Worm (Caenorhabditis elegans) whole organism, early embryonic: ENCODE measurements around the gene fbxa-35.
"Not testable (repeated sequence)": the region's sequence is repeated elsewhere in the genome, so short reads cannot be mapped to it uniquely, and the experiment has no call there.

Experiments
- B0310.2 ChIP-seq: sonication (generic microtip); optimal IDR thresholded peaks from 2 replicates; lab custom pipeline; 2016; ENCODE audit warnings: mild to moderate bottlenecking, missing genetic modification characterization, missing compliant biosample characterization
- F13C5.2 ChIP-seq: sonication (generic microtip); optimal IDR thresholded peaks from 2 replicates; lab custom pipeline; 2017; ENCODE audit warnings: mild to moderate bottlenecking, missing genetic modification characterization, inconsistent platforms, missing compliant biosample characterization
- aly-1 ChIP-seq: sonication (generic microtip); optimal IDR thresholded peaks from 2 replicates; lab custom pipeline; 2016; ENCODE audit warnings: missing genetic modification characterization, missing compliant biosample characterization
- ama-1 ChIP-seq: fragments of 150-350 bp; optimal IDR thresholded peaks from 2 replicates; lab custom pipeline; 2014
- ceh-13 ChIP-seq: fragments of 200-800 bp; sonication (Bioruptor generic); optimal IDR thresholded peaks from 2 replicates; lab custom pipeline; 2018; ENCODE audit warnings: mild to moderate bottlenecking, missing genetic modification characterization, missing compliant biosample characterization
- ceh-36 ChIP-seq: sonication (generic microtip); optimal IDR thresholded peaks from 2 replicates; lab custom pipeline; 2016; ENCODE audit warnings: missing genetic modification characterization, inconsistent platforms, missing compliant biosample characterization
- ets-7 ChIP-seq: sonication (generic microtip); optimal IDR thresholded peaks from 2 replicates; lab custom pipeline; 2016; ENCODE audit warnings: missing genotype, missing genetic modification characterization, missing compliant biosample characterization
- flt-1 ChIP-seq: fragments of 200-800 bp; sonication (Bioruptor generic); IDR thresholded peaks from 2 replicates; pipeline ENCODE4 v1.3.6; 2022; ENCODE audit warnings: missing genetic modification characterization, missing compliant biosample characterization
- hmbx-1 ChIP-seq: sonication (generic microtip); optimal IDR thresholded peaks from 2 replicates; lab custom pipeline; 2016; ENCODE audit warnings: mild to moderate bottlenecking, missing genetic modification characterization, missing compliant biosample characterization
- hmg-4 ChIP-seq: fragments of 200-800 bp; sonication (Bioruptor generic); optimal IDR thresholded peaks from 2 replicates; lab custom pipeline; 2018; ENCODE audit warnings: mild to moderate bottlenecking, missing genetic modification characterization, missing compliant biosample characterization
- hnd-1 ChIP-seq: sonication (generic microtip); optimal IDR thresholded peaks from 2 replicates; lab custom pipeline; 2016; ENCODE audit warnings: missing genetic modification characterization, missing compliant biosample characterization
- pes-1 ChIP-seq: fragments of 200-800 bp; sonication (Bioruptor generic); IDR thresholded peaks from 2 replicates; pipeline ENCODE4 v1.3.6; 2022; ENCODE audit warnings: missing genetic modification reagents, missing genetic modification characterization, missing compliant biosample characterization
- scrt-1 ChIP-seq: fragments of 200-800 bp; sonication (Bioruptor generic); IDR thresholded peaks from 2 replicates; pipeline ENCODE4 v1.3.6; 2022; ENCODE audit warnings: missing genetic modification characterization, missing compliant biosample characterization
- sea-1 ChIP-seq: fragments of 200-800 bp; sonication (Bioruptor generic); conservative IDR thresholded peaks from 2 replicates; pipeline ENCODE4 v1.3.6; 2022; ENCODE audit warnings: missing genetic modification characterization, missing compliant biosample characterization
- tbx-11 ChIP-seq: fragments of 200-800 bp; sonication (Bioruptor generic); IDR thresholded peaks from 2 replicates; pipeline ENCODE4 v1.3.6; 2022; ENCODE audit warnings: missing genetic modification characterization, missing compliant biosample characterization
- tbx-37 ChIP-seq: fragments of 200-800 bp; sonication (Bioruptor generic); conservative IDR thresholded peaks from 2 replicates; pipeline ENCODE4 v1.3.6; 2022; ENCODE audit warnings: missing genetic modification reagents, missing genetic modification characterization, missing compliant biosample characterization
- tra-4 ChIP-seq: sonication (generic microtip); optimal IDR thresholded peaks from 2 replicates; lab custom pipeline; 2017; ENCODE audit warnings: missing genetic modification characterization, missing compliant biosample characterization

fbxa-35 gene

ce11 chrIII:1295149-1295716 is at the start of gene fbxa-35:
Gene fbxa-35, plus strand, starts transcription at chrIII:1295666.
- TF ChIP-seq ama-1 (lab: Kevin White, UChicago) (no peak), F13C5.2 (tag; lab: Kevin White, UChicago) (no peak), hnd-1 (tag; lab: Kevin White, UChicago) (no peak), hmg-4 (GFP tag; lab: Kevin White, UChicago) (no peak), aly-1 (no peak), tbx-37 (GFP tag; lab: Robert Waterston, UW) (no peak), hmbx-1 (tag; lab: Kevin White, UChicago) (no peak), ceh-36 (tag; lab: Kevin White, UChicago) (no peak), ceh-13 (no peak), scrt-1 (no peak), B0310.2 (no peak), sea-1 (no peak), tbx-11 (GFP tag; lab: Robert Waterston, UW) (no peak), flt-1 (GFP tag; lab: Robert Waterston, UW) (no peak), pes-1 (GFP tag; lab: Robert Waterston, UW) (no peak)

- TF ChIP-seq tbx-37 (GFP tag; lab: Robert Waterston, UW) (no peak), tbx-11 (GFP tag; lab: Robert Waterston, UW) (no peak), ceh-36 (tag; lab: Kevin White, UChicago) (no peak), aly-1 (no peak), sea-1 (no peak), ama-1 (lab: Kevin White, UChicago) (no peak), tra-4 (tag; lab: Kevin White, UChicago) (no peak), ceh-13 (no peak), hnd-1 (tag; lab: Kevin White, UChicago) (no peak), F13C5.2 (tag; lab: Kevin White, UChicago) (no peak), hmg-4 (GFP tag; lab: Kevin White, UChicago) (no peak), B0310.2 (no peak), pes-1 (GFP tag; lab: Robert Waterston, UW) (no peak), ets-7 (no peak), hmbx-1 (tag; lab: Kevin White, UChicago) (no peak), flt-1 (GFP tag; lab: Robert Waterston, UW) (no peak), scrt-1 (no peak)
These were observed 47.1 kb upstream of the fbxa-35 start for ce11 chrIII:1248335-1248734.

ce11 chrIII:1249111-1249583 is 46.3 kb upstream of the fbxa-35 start, which contains the start of the genes fbxa-76 and fbxa-77:
Gene fbxa-76, minus strand, starts transcription at chrIII:1249161.
Gene fbxa-77, plus strand, starts transcription at chrIII:1249475.
- no peak for TF ChIP-seq B0310.2
- TF ChIP-seq flt-1 (GFP tag; lab: Robert Waterston, UW) = no peak
- TF ChIP-seq hnd-1 (tag; lab: Kevin White, UChicago) = no peak
- TF ChIP-seq tbx-11 (GFP tag; lab: Robert Waterston, UW) = no peak
- no peak for TF ChIP-seq F13C5.2 (tag; lab: Kevin White, UChicago)
- TF ChIP-seq scrt-1 = no peak

- TF ChIP-seq tbx-11 (GFP tag; lab: Robert Waterston, UW) = peak; percentile 59; the same call in 1 of the 2 replicates
These were observed 42.9 kb upstream of the fbxa-35 start for ce11 chrIII:1252412-1253207.

ce11 chrIII:1256519-1256918 is 38.9 kb upstream of the fbxa-35 start, which contains the start of gene fbxa-208:
Gene fbxa-208, plus strand, starts transcription at chrIII:1256819.
- not testable (repeated sequence) for TF ChIP-seq flt-1 (GFP tag; lab: Robert Waterston, UW); ama-1 (lab: Kevin White, UChicago); hnd-1 (tag; lab: Kevin White, UChicago)

- not testable (repeated sequence) for TF ChIP-seq tbx-11 (GFP tag; lab: Robert Waterston, UW); flt-1 (GFP tag; lab: Robert Waterston, UW); hmbx-1 (tag; lab: Kevin White, UChicago)
These were observed 37.1 kb upstream of the fbxa-35 start, which contains the start of gene fbxa-78 for ce11 chrIII:1258358-1258757. Gene fbxa-78, minus strand, starts transcription at chrIII:1258458.

- 0 out of 2 replicates have a peak, but pooled peaks have one; percentile 47 for TF ChIP-seq tbx-11 (GFP tag; lab: Robert Waterston, UW)
These were observed 34.3 kb upstream of the fbxa-35 start for ce11 chrIII:1261198-1261597.

ce11 chrIII:1263692-1264091 is 31.8 kb upstream of the fbxa-35 start, which contains the start of gene srz-9:
Gene srz-9, plus strand, starts transcription at chrIII:1263992.
- TF ChIP-seq tbx-11 (GFP tag; lab: Robert Waterston, UW); F13C5.2 (tag; lab: Kevin White, UChicago); pes-1 (GFP tag; lab: Robert Waterston, UW): not testable (repeated sequence)
